Worm (Caenorhabditis elegans) whole organism, late embryonic: Measurements from ENCODE around the gene T28D6.3.

Experiments used
- ama-1 ChIP-seq: fragments of 150-350 bp; optimal IDR thresholded peaks from 2 replicates; lab custom pipeline; 2014
- ceh-18 ChIP-seq: sonication (generic microtip); optimal IDR thresholded peaks from 2 replicates; lab custom pipeline; 2016; ENCODE audit warnings: missing genetic modification characterization, missing compliant biosample characterization
- ceh-19 ChIP-seq: fragments of 200-800 bp; sonication (Bioruptor generic); optimal IDR thresholded peaks from 2 replicates; lab custom pipeline; 2018; ENCODE audit warnings: mild to moderate bottlenecking, missing genetic modification characterization, missing compliant biosample characterization
- ceh-6 ChIP-seq: fragments of 200-800 bp; sonication (Bioruptor generic); optimal IDR thresholded peaks from 2 replicates; lab custom pipeline; 2018; ENCODE audit warnings: mild to moderate bottlenecking, missing genetic modification characterization, missing compliant biosample characterization
- dve-1 ChIP-seq: sonication (generic microtip); optimal IDR thresholded peaks from 2 replicates; lab custom pipeline; 2017; ENCODE audit warnings: antibody characterized with exemption, mild to moderate bottlenecking, missing genetic modification characterization, missing compliant biosample characterization
- pag-3 ChIP-seq: sonication (generic microtip); optimal IDR thresholded peaks from 2 replicates; lab custom pipeline; 2016; ENCODE audit warnings: missing compliant biosample characterization, missing genetic modification characterization, borderline replicate concordance
- pha-4 ChIP-seq: fragments of 150-350 bp; optimal IDR thresholded peaks from 2 replicates; lab custom pipeline; 2018; ENCODE audit warnings: missing biosample characterization, missing genetic modification reagents, missing genetic modification characterization
- pqm-1 ChIP-seq: sonication (generic microtip); optimal IDR thresholded peaks from 2 replicates; lab custom pipeline; 2016; ENCODE audit warnings: missing genetic modification characterization, missing compliant biosample characterization
- rnt-1 ChIP-seq: sonication (generic microtip); optimal IDR thresholded peaks from 2 replicates; lab custom pipeline; 2016; ENCODE audit warnings: missing genetic modification characterization, missing compliant biosample characterization
- sox-4 ChIP-seq: sonication (generic microtip); optimal IDR thresholded peaks from 2 replicates; lab custom pipeline; 2017; ENCODE audit warnings: mild to moderate bottlenecking, missing genetic modification characterization, inconsistent platforms, missing compliant biosample characterization
- unc-42 ChIP-seq: sonication (generic microtip); optimal IDR thresholded peaks from 2 replicates; lab custom pipeline; 2016; ENCODE audit warnings: missing genotype, missing genetic modification characterization, missing compliant biosample characterization
- unc-55 ChIP-seq: sonication (generic microtip); optimal IDR thresholded peaks from 2 replicates; lab custom pipeline; 2017; ENCODE audit warnings: missing biosample characterization, missing genetic modification reagents, missing genetic modification characterization
- zip-5 ChIP-seq: sonication (generic microtip); optimal IDR thresholded peaks from 2 replicates; lab custom pipeline; 2016; ENCODE audit warnings: missing genetic modification characterization, missing compliant biosample characterization

DNA sequence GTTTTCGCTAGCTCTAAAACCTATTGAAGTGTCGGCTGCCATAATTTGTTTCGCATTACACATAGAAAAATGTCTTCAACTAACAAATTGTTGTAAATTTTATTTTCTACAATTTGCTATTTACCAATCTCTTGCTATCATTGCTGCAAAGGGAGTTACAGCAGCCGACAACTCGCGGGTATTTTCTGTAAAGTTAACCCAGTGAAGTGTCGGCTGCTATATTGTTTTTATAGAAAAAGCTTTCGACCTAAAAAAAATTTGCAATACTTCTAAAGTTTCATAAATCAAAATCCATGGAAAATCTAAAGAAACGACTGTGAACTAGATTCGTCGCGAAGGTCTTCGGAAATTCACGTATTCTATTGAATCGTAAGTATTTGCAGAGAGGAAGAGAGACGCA, 12.3 kb downstream of the T28D6.3 start:
- TF ChIP-seq ama-1 (lab: Kevin White, UChicago) = no peak
- TF ChIP-seq dve-1 (tag; lab: Kevin White, UChicago) = no peak
- no peak for TF ChIP-seq zip-5 (tag; lab: Kevin White, UChicago)
- TF ChIP-seq pqm-1 = no peak
- no peak for TF ChIP-seq ceh-19 (GFP tag; lab: Kevin White, UChicago)
- TF ChIP-seq pha-4 (tag; lab: Kevin White, UChicago) = no peak
- no peak for TF ChIP-seq rnt-1
- no peak for TF ChIP-seq ceh-6
- no peak for TF ChIP-seq pag-3
- TF ChIP-seq unc-42 = no peak
- no peak for TF ChIP-seq sox-4 (tag; lab: Kevin White, UChicago)
- TF ChIP-seq ceh-18 (tag; lab: Kevin White, UChicago) = no peak
- TF ChIP-seq unc-55 = no peak
